Worm (Caenorhabditis elegans) whole organism, L4 larva: Measurements from ENCODE around the gene asp-18.

Source experiments
- D1046.2 ChIP-seq: fragments of 200-800 bp; sonication (Bioruptor generic); IDR thresholded peaks from 2 replicates; pipeline ENCODE4 v1.3.6; 2022; ENCODE audit warnings: missing genetic modification characterization, missing compliant biosample characterization
- F26F4.8 ChIP-seq: fragments of 200-800 bp; sonication (Bioruptor generic); conservative IDR thresholded peaks from 2 replicates; pipeline ENCODE4 v1.3.6; 2022; ENCODE audit warnings: missing genetic modification characterization, missing compliant biosample characterization
- F37D6.2 ChIP-seq: sonication (generic microtip); optimal IDR thresholded peaks from 2 replicates; lab custom pipeline; 2016; ENCODE audit warnings: mild to moderate bottlenecking, missing genetic modification characterization, missing compliant biosample characterization
- F44E2.7 ChIP-seq: fragments of 200-800 bp; sonication (Bioruptor generic); IDR thresholded peaks from 2 replicates; pipeline ENCODE4 v2.1.2; 2022; ENCODE audit warnings: missing genetic modification characterization, missing compliant biosample characterization
- Y5F2A.4 ChIP-seq: fragments of 200-800 bp; sonication (Bioruptor generic); optimal IDR thresholded peaks from 2 replicates; lab custom pipeline; 2018; ENCODE audit warnings: mild to moderate bottlenecking, missing genetic modification characterization, missing compliant biosample characterization
- ZK337.2 ChIP-seq: fragments of 200-800 bp; sonication (Bioruptor generic); IDR thresholded peaks from 2 replicates; pipeline ENCODE4 v1.3.6; 2022; ENCODE audit warnings: missing genetic modification reagents, missing genetic modification characterization, missing compliant biosample characterization
- aha-1 ChIP-seq: fragments of 150-350 bp; peaks from one replicate; lab custom pipeline; 2014; ENCODE audit warnings: missing biosample characterization, missing genetic modification characterization
- aly-2 ChIP-seq: sonication (generic microtip); optimal IDR thresholded peaks from 2 replicates; lab custom pipeline; 2018; ENCODE audit warnings: missing biosample characterization, missing genetic modification characterization
- ama-1 ChIP-seq: fragments of 150-350 bp; optimal IDR thresholded peaks from 2 replicates; lab custom pipeline; 2014; ENCODE audit warnings: inconsistent platforms, mixed read lengths
- arid-1 ChIP-seq: fragments of 200-800 bp; sonication (Bioruptor generic); conservative IDR thresholded peaks from 2 replicates; pipeline ENCODE4 v1.3.6; 2022; ENCODE audit warnings: missing genetic modification reagents, missing genetic modification characterization, missing compliant biosample characterization
- attf-4 ChIP-seq: sonication (generic microtip); optimal IDR thresholded peaks from 3 replicates; lab custom pipeline; 2017; ENCODE audit warnings: missing biosample characterization, missing genetic modification characterization
- ceh-20 ChIP-seq: fragments of 200-800 bp; sonication (Bioruptor generic); IDR thresholded peaks from 2 replicates; pipeline ENCODE4 v1.3.6; 2022; ENCODE audit warnings: missing genetic modification reagents, missing genetic modification characterization, missing compliant biosample characterization
- daf-12 ChIP-seq: fragments of 150-350 bp; optimal IDR thresholded peaks from 2 replicates; lab custom pipeline; 2014; ENCODE audit warnings: missing biosample characterization, missing genetic modification reagents, missing genetic modification characterization
- daf-16 ChIP-seq, 3 experiments: sonication (generic microtip); optimal IDR thresholded peaks; 2 replicates each; lab custom pipeline; 2016 to 2017; ENCODE audit warnings: missing genetic modification characterization in 3 of 3, missing genetic modification reagents in 3 of 3, mild to moderate bottlenecking in 2 of 3, missing compliant biosample characterization in 2 of 3, missing biosample characterization in 1 of 3, moderate library complexity in 1 of 3
- daf-8 ChIP-seq: fragments of 200-800 bp; sonication (Bioruptor generic); IDR thresholded peaks from 2 replicates; pipeline ENCODE4 v1.3.6; 2022; ENCODE audit warnings: missing genetic modification characterization, missing compliant biosample characterization
- duxl-1 ChIP-seq: sonication (generic microtip); optimal IDR thresholded peaks from 2 replicates; lab custom pipeline; 2016; ENCODE audit warnings: mild to moderate bottlenecking, missing genetic modification characterization, moderate library complexity, missing compliant biosample characterization; ENCODE audit not compliant: poor library complexity
- egl-27 ChIP-seq: sonication (generic microtip); optimal IDR thresholded peaks from 3 replicates; lab custom pipeline; 2017; ENCODE audit warnings: missing biosample characterization, missing genetic modification reagents, missing genetic modification characterization
- egl-43 ChIP-seq: fragments of 200-800 bp; sonication (Bioruptor generic); IDR thresholded peaks from 2 replicates; pipeline ENCODE4 v1.3.6; 2022; ENCODE audit warnings: missing genetic modification reagents, missing genetic modification characterization, missing compliant biosample characterization
- fos-1 ChIP-seq: fragments of 150-350 bp; optimal IDR thresholded peaks from 2 replicates; lab custom pipeline; 2014; ENCODE audit warnings: missing biosample characterization, missing genetic modification characterization
- lim-7 ChIP-seq: fragments of 200-800 bp; sonication (Bioruptor generic); IDR thresholded peaks from 2 replicates; pipeline ENCODE4 v1.3.6; 2022; ENCODE audit warnings: missing genetic modification characterization, missing compliant biosample characterization
- lin-29 ChIP-seq: fragments of 200-800 bp; sonication (Bioruptor generic); IDR thresholded peaks from 2 replicates; pipeline ENCODE4 v1.3.6; 2022; ENCODE audit warnings: missing genetic modification reagents, missing genetic modification characterization, missing compliant biosample characterization
- lir-3 ChIP-seq: sonication (generic microtip); optimal IDR thresholded peaks from 2 replicates; lab custom pipeline; 2016; ENCODE audit warnings: mild to moderate bottlenecking, missing genetic modification characterization, missing compliant biosample characterization
- madf-5 ChIP-seq, 2 experiments: fragments of 200-800 bp; sonication (Bioruptor generic); IDR thresholded peaks; 2 replicates each; pipeline ENCODE4 v1.3.6; 2022; ENCODE audit warnings: missing compliant biosample characterization in 2 of 2, missing genetic modification characterization in 2 of 2
- mes-2 ChIP-seq: sonication (generic microtip); optimal IDR thresholded peaks from 2 replicates; lab custom pipeline; 2016; ENCODE audit warnings: missing genotype, mild to moderate bottlenecking, missing genetic modification characterization, missing compliant biosample characterization; ENCODE audit not compliant: poor library complexity, severe bottlenecking
- mxl-3 ChIP-seq: fragments of 200-800 bp; sonication (Bioruptor generic); optimal IDR thresholded peaks from 2 replicates; lab custom pipeline; 2018; ENCODE audit warnings: mild to moderate bottlenecking, missing genetic modification characterization, missing compliant biosample characterization
- nhr-102 ChIP-seq: sonication (generic microtip); optimal IDR thresholded peaks from 2 replicates; lab custom pipeline; 2016; ENCODE audit warnings: mild to moderate bottlenecking, missing genetic modification characterization, moderate library complexity, missing compliant biosample characterization
- nhr-111 ChIP-seq: fragments of 200-800 bp; sonication (Bioruptor generic); optimal IDR thresholded peaks from 2 replicates; lab custom pipeline; 2018; ENCODE audit warnings: mild to moderate bottlenecking, missing genetic modification characterization, missing compliant biosample characterization
- rbr-2 ChIP-seq: sonication (generic microtip); optimal IDR thresholded peaks from 2 replicates; lab custom pipeline; 2016; ENCODE audit warnings: missing genotype, missing genetic modification characterization, missing compliant biosample characterization
- saeg-2 ChIP-seq: fragments of 200-800 bp; sonication (Bioruptor generic); IDR thresholded peaks from 2 replicates; pipeline ENCODE4 v1.3.6; 2022; ENCODE audit warnings: missing genetic modification reagents, missing genetic modification characterization, missing compliant biosample characterization
- spr-1 ChIP-seq: sonication (generic microtip); optimal IDR thresholded peaks from 2 replicates; lab custom pipeline; 2016; ENCODE audit warnings: mild to moderate bottlenecking, missing genetic modification characterization, missing compliant biosample characterization
- unc-130 ChIP-seq: sonication (generic microtip); optimal IDR thresholded peaks from 2 replicates; lab custom pipeline; 2016; ENCODE audit warnings: missing genetic modification reagents, missing genetic modification characterization, missing compliant biosample characterization
- unc-62 ChIP-seq, 3 experiments: fragments of 150-350 bp in 1 of 3; sonication (generic microtip); optimal IDR thresholded peaks in 2 of 3; peaks in 1 of 3; 1 replicate in 1 of 3; 2 replicates in 2 of 3; lab custom pipeline; 2014 to 2017; ENCODE audit warnings: missing biosample characterization in 3 of 3, missing genetic modification characterization in 3 of 3, missing genetic modification reagents in 3 of 3, missing genotype in 1 of 3
- vab-7 ChIP-seq: fragments of 200-800 bp; sonication (Bioruptor generic); IDR thresholded peaks from 2 replicates; pipeline ENCODE4 v1.3.6; 2022; ENCODE audit warnings: missing genetic modification reagents, missing genetic modification characterization, missing compliant biosample characterization
- zip-2 ChIP-seq: fragments of 150-350 bp; optimal IDR thresholded peaks from 2 replicates; lab custom pipeline; 2014; ENCODE audit warnings: missing biosample characterization, missing genetic modification characterization

asp-18 gene

DNA sequence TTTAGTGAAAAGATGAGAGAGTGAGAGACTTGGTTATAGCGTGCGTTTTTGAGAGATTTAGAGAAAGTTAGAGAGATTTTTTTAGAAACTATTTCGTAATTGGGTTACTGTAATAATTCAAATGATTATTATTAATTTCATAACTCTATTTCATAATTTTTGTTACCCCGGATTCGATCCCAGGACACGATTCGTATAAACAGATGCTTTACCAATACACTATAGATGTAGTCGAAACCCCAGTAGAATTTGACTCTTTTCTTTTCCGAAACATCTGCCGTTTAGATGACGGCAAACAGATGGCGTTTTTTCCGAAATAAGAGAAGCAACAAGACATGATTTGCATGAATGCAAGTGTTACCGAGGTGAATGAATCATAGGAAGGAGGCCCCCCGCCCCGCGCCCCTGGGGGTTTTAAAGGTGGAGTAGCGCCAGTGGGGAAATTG lies 21.4 kb downstream of the asp-18 start (continued):
- TF ChIP-seq egl-43 (GFP tag; lab: Robert Waterston, UW): no peak
- no peak for TF ChIP-seq rbr-2 (tag; lab: Kevin White, UChicago)
- TF ChIP-seq D1046.2 (GFP tag; lab: Robert Waterston, UW): peak; percentile 54; the same call in 1 of the 2 replicates
- TF ChIP-seq unc-130: no peak
- peak in 1 of 2 experiments; percentile 20 for TF ChIP-seq unc-62 (GFP tag; optimal IDR thresholded peaks at IDR 0.05 in 1 of 2; lab: Kevin White, UChicago)
- TF ChIP-seq unc-62 (tag; optimal IDR thresholded peaks at IDR 0.05; lab: Kevin White, UChicago): no peak
- TF ChIP-seq F37D6.2 (tag; lab: Kevin White, UChicago): peak; percentile 40
- peak in 1 of 2 experiments; percentile 13 for TF ChIP-seq daf-16 (GFP tag; optimal IDR thresholded peaks at IDR 0.05; lab: Kevin White, UChicago)
- peak; percentile 11 for TF ChIP-seq daf-16 (tag; optimal IDR thresholded peaks at IDR 0.05; lab: Kevin White, UChicago)
- no peak for TF ChIP-seq ama-1 (lab: Kevin White, UChicago)
- no peak for TF ChIP-seq lir-3 (tag; lab: Kevin White, UChicago)
- 0 out of 2 replicates have a peak, but pooled peaks have one; percentile 12 for TF ChIP-seq lin-29 (GFP tag; lab: Robert Waterston, UW)
- TF ChIP-seq saeg-2 (GFP tag; lab: Robert Waterston, UW): no peak
- TF ChIP-seq F26F4.8 (GFP tag; lab: Robert Waterston, UW): no peak
- peak; percentile 39 for TF ChIP-seq aha-1 (tag; lab: Kevin White, UChicago)
- TF ChIP-seq egl-27 (tag; lab: Kevin White, UChicago): no peak
- no peak for TF ChIP-seq nhr-111 (GFP tag; lab: Kevin White, UChicago)
- no peak for TF ChIP-seq nhr-102 (tag; lab: Kevin White, UChicago)
- TF ChIP-seq daf-8 (GFP tag; lab: Robert Waterston, UW): no peak
- no peak for TF ChIP-seq Y5F2A.4 (GFP tag; lab: Kevin White, UChicago)
- TF ChIP-seq mes-2 (tag; lab: Kevin White, UChicago): no peak

DNA sequence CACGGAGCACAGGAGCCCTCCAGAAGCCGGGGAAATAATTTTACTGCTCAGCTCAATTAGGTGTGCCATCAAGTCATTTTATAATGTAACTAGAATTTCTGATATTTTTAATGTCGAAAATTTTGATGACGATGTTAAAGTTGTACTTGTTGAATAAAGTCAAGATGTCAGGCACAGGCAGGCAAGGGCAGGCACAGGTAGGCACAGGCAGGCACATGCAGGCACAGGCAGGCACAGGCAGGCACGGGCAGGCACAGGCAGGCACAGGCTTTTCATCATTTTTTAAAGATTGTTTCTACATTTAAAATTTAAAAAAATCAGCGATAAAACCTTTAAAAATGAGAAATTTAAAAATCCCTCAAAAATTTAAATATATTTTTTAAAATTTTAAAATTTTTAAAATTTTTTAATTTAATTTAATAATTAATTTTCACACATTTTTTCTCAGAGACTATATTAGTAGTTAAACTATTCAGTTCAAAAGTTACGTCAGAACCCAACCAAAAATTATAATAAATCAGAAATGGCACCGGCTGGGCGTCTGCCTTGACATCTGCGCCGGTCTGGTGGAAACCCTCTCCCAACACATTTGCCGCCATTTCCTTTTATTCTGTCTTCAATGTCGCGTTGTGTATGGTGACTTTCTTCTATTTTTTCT lies 22.1 kb downstream of the asp-18 start, which contains the start of gene Y17D7C.6:
Y17D7C.6 (plus strand) TSS at position 608 of the 658 bp plus-strand sequence.
- TF ChIP-seq mxl-3 (GFP tag; lab: Kevin White, UChicago) (no peak), madf-5 (GFP tag; IDR thresholded peaks at IDR 0.05; lab: Robert Waterston, UW) (0 out of 4 replicates have a peak, but pooled peaks of 1 of the 2 experiments have one; percentile 75), saeg-2 (GFP tag; lab: Robert Waterston, UW) (0 out of 2 replicates have a peak, but pooled peaks have one; percentile 30), spr-1 (tag; lab: Kevin White, UChicago) (no peak), vab-7 (no peak)

DNA sequence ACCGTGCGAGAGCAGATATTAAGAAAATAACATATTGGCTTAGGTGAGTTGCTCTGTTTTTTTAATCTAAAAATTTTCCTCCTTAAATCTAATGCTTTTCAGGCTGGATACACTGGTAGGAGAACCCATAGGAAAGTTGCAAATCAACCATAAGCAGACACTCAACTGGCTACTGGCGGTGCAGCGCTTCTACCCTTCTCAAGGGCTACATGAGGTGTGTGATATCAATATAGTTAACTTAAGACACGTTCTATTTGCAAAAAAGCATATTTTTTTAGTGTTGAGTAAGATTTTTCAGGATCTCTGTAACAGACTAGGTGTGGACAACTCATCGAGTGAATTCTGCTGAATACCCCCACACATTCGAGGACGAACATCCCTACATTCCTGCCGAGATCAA lies 23.5 kb downstream of the asp-18 start:
- TF ChIP-seq egl-27 (tag; lab: Kevin White, UChicago) (no peak), vab-7 (no peak), ceh-20 (GFP tag; lab: Robert Waterston, UW) (no peak), fos-1 (tag; lab: Kevin White, UChicago) (no peak), aly-2 (tag; lab: Kevin White, UChicago) (no peak), madf-5 (GFP tag; IDR thresholded peaks at IDR 0.05; lab: Robert Waterston, UW) (0 out of 4 replicates have a peak, but pooled peaks of 1 of the 2 experiments have one; percentile 19), F44E2.7 (0 out of 2 replicates have a peak, but pooled peaks have one; percentile 4), daf-12 (tag; lab: Kevin White, UChicago) (no peak), zip-2 (tag; lab: Kevin White, UChicago) (no peak), arid-1 (GFP tag; lab: Robert Waterston, UW) (no peak), aha-1 (tag; lab: Kevin White, UChicago) (peak; percentile 83), lim-7 (GFP tag; lab: Robert Waterston, UW) (no peak), ZK337.2 (GFP tag; lab: Robert Waterston, UW) (no peak), duxl-1 (tag; lab: Kevin White, UChicago) (no peak), attf-4 (no peak), spr-1 (tag; lab: Kevin White, UChicago) (no peak), F26F4.8 (GFP tag; lab: Robert Waterston, UW) (0 out of 2 replicates have a peak, but pooled peaks have one; percentile 49)
- TF ChIP-seq, all 104 proteins: peak for 4
